Fruit fly (Drosophila melanogaster): ENCODE measurements around the gene Slip1.

Gene Slip1

DNA sequence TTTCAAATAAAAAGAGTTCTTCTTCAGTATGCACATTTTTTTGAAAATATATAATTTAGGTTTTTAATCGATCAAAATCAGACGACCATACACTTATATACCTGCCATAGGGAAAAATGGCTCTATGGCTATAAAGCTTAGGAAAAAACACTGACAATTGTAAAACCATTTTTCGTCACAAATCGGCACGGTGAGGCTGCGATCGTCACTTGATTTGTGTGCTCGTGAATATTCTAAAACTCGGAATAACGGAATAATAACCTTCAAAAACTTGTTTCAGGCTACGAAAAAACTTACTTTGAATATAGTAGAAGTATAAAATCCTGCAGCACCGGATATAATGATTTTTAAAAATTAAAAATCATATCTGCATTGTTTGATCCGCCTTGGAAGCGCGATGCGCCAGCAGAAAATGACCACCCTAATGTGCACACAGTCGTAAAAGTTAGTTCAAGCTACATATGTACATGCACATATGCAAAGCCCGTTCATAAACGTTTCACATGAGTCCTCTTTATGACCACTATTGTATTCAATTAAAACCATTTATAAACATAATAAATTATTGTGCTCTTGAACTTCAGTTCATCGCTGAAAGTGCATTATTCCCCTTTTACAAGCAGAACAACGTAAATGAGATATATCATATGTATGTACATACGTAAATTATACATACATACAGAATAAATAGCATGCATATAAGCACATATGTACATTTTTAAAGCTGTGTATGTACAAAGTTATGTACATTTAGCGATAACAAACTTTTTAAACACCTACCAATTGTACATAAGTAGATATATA, 31.7 kb downstream of the Slip1 start:
- TF ChIP-seq CrebA (GFP tag; optimal IDR thresholded peaks at IDR 0.05; ENCODE audit: borderline replicate concordance) (peak; percentile 43), Hnf4 (GFP tag; optimal IDR thresholded peaks at IDR 0.05) (peak; percentile 9), Rel (GFP tag; optimal IDR thresholded peaks at IDR 0.05) (peak; percentile 14), Rel (tag; optimal IDR thresholded peaks at IDR 0.05) (no peak), ey (GFP tag; optimal IDR thresholded peaks at IDR 0.05) (peak; percentile 76), dl (GFP tag; optimal IDR thresholded peaks at IDR 0.05; ENCODE audit: insufficient read depth in 1 of 2, partially characterized antibody in 2 of 2) (no peak), Mio (GFP tag; optimal IDR thresholded peaks at IDR 0.05) (no peak), usp (GFP tag; optimal IDR thresholded peaks at IDR 0.05) (no peak), N (GFP tag; optimal IDR thresholded peaks at IDR 0.05) (no peak), dmrt93B (GFP tag; optimal IDR thresholded peaks at IDR 0.05) (no peak), GATAd (GFP tag; optimal IDR thresholded peaks at IDR 0.05) (no peak), br (GFP tag; optimal IDR thresholded peaks at IDR 0.05) (no peak), psq (GFP tag; optimal IDR thresholded peaks at IDR 0.05) (no peak), tai (GFP tag; optimal IDR thresholded peaks at IDR 0.05) (peak; percentile 36), sv (GFP tag; optimal IDR thresholded peaks at IDR 0.05) (peak; percentile 19), Hr83 (GFP tag; optimal IDR thresholded peaks at IDR 0.05; ENCODE audit: poor library complexity, severe bottlenecking) (no peak), Myc (optimal IDR thresholded peaks at IDR 0.05) (no peak), dsf (GFP tag; optimal IDR thresholded peaks at IDR 0.05; ENCODE audit: borderline replicate concordance) (no peak), jim (GFP tag; optimal IDR thresholded peaks at IDR 0.05) (no peak), woc (GFP tag; optimal IDR thresholded peaks at IDR 0.05) (peak; percentile 86), brk (GFP tag; optimal IDR thresholded peaks at IDR 0.05) (peak; percentile 5), fru (GFP tag; optimal IDR thresholded peaks at IDR 0.05) (peak; percentile 34)

DNA sequence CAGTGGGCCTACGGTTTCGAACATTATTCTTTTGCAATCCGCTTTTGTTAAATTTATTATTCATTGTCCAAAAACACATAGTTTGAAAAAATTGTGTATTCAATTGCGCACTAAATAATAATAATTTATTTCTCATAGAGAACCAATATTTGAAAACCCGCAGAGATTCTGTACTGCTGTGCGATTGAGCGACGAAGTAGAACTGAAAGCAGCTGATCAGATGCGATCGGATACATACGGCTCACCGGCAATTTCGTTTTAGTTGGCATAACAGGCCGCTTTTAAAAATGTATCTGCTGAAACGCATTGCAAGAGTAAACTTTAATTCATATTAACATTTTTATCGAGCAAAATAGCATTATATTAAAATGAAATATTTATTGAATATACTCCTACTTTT, 32.4 kb downstream of the Slip1 start, which contains the start of gene myo:
TSS of gene myo (minus strand) at position 211 of the 400 bp plus-strand sequence.
- no peak for TF ChIP-seq dmrt93B (GFP tag; optimal IDR thresholded peaks at IDR 0.05)
- no peak for TF ChIP-seq CG9705 (GFP tag; optimal IDR thresholded peaks at IDR 0.05)
- TF ChIP-seq dl (GFP tag; optimal IDR thresholded peaks at IDR 0.05; ENCODE audit: insufficient read depth in 1 of 2, partially characterized antibody in 2 of 2): no peak
- TF ChIP-seq Sp1 (GFP tag; optimal IDR thresholded peaks at IDR 0.05): no peak
- TF ChIP-seq psq (GFP tag; optimal IDR thresholded peaks at IDR 0.05): peak; percentile 16
- no peak for TF ChIP-seq tai (GFP tag; optimal IDR thresholded peaks at IDR 0.05)
- peak; percentile 50 for TF ChIP-seq rgr (GFP tag; optimal IDR thresholded peaks at IDR 0.05)
- peak; percentile 61 for TF ChIP-seq Hr83 (GFP tag; optimal IDR thresholded peaks at IDR 0.05; ENCODE audit: poor library complexity, severe bottlenecking)
- peak; percentile 27 for TF ChIP-seq Vsx2 (GFP tag; optimal IDR thresholded peaks at IDR 0.05; ENCODE audit: partially characterized antibody)
- TF ChIP-seq Hnf4 (GFP tag; optimal IDR thresholded peaks at IDR 0.05): peak; percentile 10
- peak; percentile 57 for TF ChIP-seq sage (GFP tag; optimal IDR thresholded peaks at IDR 0.05)
- no peak for TF ChIP-seq GATAd (GFP tag; optimal IDR thresholded peaks at IDR 0.05)
- no peak for TF ChIP-seq foxo (GFP tag; optimal IDR thresholded peaks at IDR 0.05)
- TF ChIP-seq pan (optimal IDR thresholded peaks at IDR 0.05): no peak
- TF ChIP-seq br (GFP tag; optimal IDR thresholded peaks at IDR 0.05): no peak
- no peak for TF ChIP-seq CG32264 (GFP tag; optimal IDR thresholded peaks at IDR 0.05)
- no peak for TF ChIP-seq Hr78 (GFP tag; optimal IDR thresholded peaks at IDR 0.05)
- peak; percentile 25 for TF ChIP-seq ey (GFP tag; optimal IDR thresholded peaks at IDR 0.05)
- TF ChIP-seq h (GFP tag; optimal IDR thresholded peaks at IDR 0.05): peak; percentile 20

DNA sequence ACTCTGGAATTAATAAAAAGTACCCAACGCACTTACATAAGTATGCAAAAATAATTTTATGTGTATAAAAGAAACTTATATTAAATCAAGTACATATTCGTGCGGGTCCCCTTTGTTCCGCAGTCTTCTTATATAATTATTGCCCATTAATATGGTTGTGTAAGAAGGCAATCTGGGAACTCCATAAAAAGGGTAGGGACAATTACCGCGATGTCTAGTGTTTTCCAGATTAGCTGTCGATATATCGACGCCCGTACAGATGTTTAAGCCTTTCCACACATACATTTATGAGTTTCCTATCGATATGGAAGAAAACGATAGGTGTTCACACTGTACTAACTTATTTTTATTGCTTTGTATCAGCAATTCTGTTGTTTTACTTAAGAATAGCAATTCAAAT, 33.2 kb downstream of the Slip1 start:
- TF ChIP-seq sage (GFP tag; optimal IDR thresholded peaks at IDR 0.05) (peak; percentile 46), Vsx2 (GFP tag; optimal IDR thresholded peaks at IDR 0.05; ENCODE audit: partially characterized antibody) (peak; percentile 96), Hr78 (GFP tag; optimal IDR thresholded peaks at IDR 0.05) (no peak), OdsH (GFP tag; optimal IDR thresholded peaks at IDR 0.05) (no peak), psq (GFP tag; optimal IDR thresholded peaks at IDR 0.05) (no peak), br (GFP tag; optimal IDR thresholded peaks at IDR 0.05) (peak; percentile 14), fru (GFP tag; optimal IDR thresholded peaks at IDR 0.05) (peak; percentile 31), pan (optimal IDR thresholded peaks at IDR 0.05) (no peak), dsf (GFP tag; optimal IDR thresholded peaks at IDR 0.05; ENCODE audit: borderline replicate concordance) (no peak), rgr (GFP tag; optimal IDR thresholded peaks at IDR 0.05) (peak; percentile 26), Jra (GFP tag; optimal IDR thresholded peaks at IDR 0.05) (peak; percentile 8), GATAd (GFP tag; optimal IDR thresholded peaks at IDR 0.05) (no peak), Mio (GFP tag; optimal IDR thresholded peaks at IDR 0.05) (no peak), usp (GFP tag; optimal IDR thresholded peaks at IDR 0.05) (no peak), Dfd (GFP tag; optimal IDR thresholded peaks at IDR 0.05) (no peak), ey (GFP tag; optimal IDR thresholded peaks at IDR 0.05) (peak; percentile 61), lola (GFP tag; optimal IDR thresholded peaks at IDR 0.05) (no peak), woc (GFP tag; optimal IDR thresholded peaks at IDR 0.05) (peak; percentile 92), CG9705 (GFP tag; optimal IDR thresholded peaks at IDR 0.05) (no peak), CG32264 (GFP tag; optimal IDR thresholded peaks at IDR 0.05) (no peak), Hr83 (GFP tag; optimal IDR thresholded peaks at IDR 0.05; ENCODE audit: poor library complexity, severe bottlenecking) (peak; percentile 87), tai (GFP tag; optimal IDR thresholded peaks at IDR 0.05) (no peak), brk (GFP tag; optimal IDR thresholded peaks at IDR 0.05) (no peak), Abd-B (GFP tag; optimal IDR thresholded peaks at IDR 0.05) (no peak), Dif (GFP tag; optimal IDR thresholded peaks at IDR 0.05; ENCODE audit: partially characterized antibody) (no peak), dl (GFP tag; optimal IDR thresholded peaks at IDR 0.05; ENCODE audit: insufficient read depth in 1 of 2, partially characterized antibody in 2 of 2) (no peak), Myc (optimal IDR thresholded peaks at IDR 0.05) (no peak), foxo (GFP tag; optimal IDR thresholded peaks at IDR 0.05) (peak in 1 of 2 experiments; percentile 12), Rel (GFP tag; optimal IDR thresholded peaks at IDR 0.05) (no peak), Rel (tag; optimal IDR thresholded peaks at IDR 0.05) (peak; percentile 96), Hnf4 (GFP tag; optimal IDR thresholded peaks at IDR 0.05) (peak; percentile 55), HLH106 (tag; optimal IDR thresholded peaks at IDR 0.05) (no peak), Sp1 (GFP tag; optimal IDR thresholded peaks at IDR 0.05) (no peak), h (GFP tag; optimal IDR thresholded peaks at IDR 0.05) (peak; percentile 32), jim (GFP tag; optimal IDR thresholded peaks at IDR 0.05) (no peak)

Data from whole organism, wandering third instar larva.